Worm (Caenorhabditis elegans) whole organism, late embryonic: ENCODE results near the gene pch-2.

Source experiments
- C08G9.2 ChIP-seq: sonication (generic microtip); optimal IDR thresholded peaks from 2 replicates; lab custom pipeline; 2016; ENCODE audit warnings: mild to moderate bottlenecking, missing genetic modification characterization, moderate library complexity, missing compliant biosample characterization
- C38D4.7 ChIP-seq: fragments of 200-800 bp; sonication (Bioruptor generic); optimal IDR thresholded peaks from 2 replicates; lab custom pipeline; 2018; ENCODE audit warnings: mild to moderate bottlenecking, missing genetic modification characterization, moderate library complexity, missing compliant biosample characterization
- F13H6.1 ChIP-seq: sonication (generic microtip); optimal IDR thresholded peaks from 2 replicates; lab custom pipeline; 2016; ENCODE audit warnings: missing genetic modification characterization, missing compliant biosample characterization
- K09A11.1 ChIP-seq: sonication (generic microtip); optimal IDR thresholded peaks from 2 replicates; lab custom pipeline; 2017; ENCODE audit warnings: antibody characterized with exemption, mild to moderate bottlenecking, missing genetic modification characterization, missing compliant biosample characterization; ENCODE audit not compliant: insufficient read depth
- Y22D7AL.16 ChIP-seq: sonication (generic microtip); optimal IDR thresholded peaks from 2 replicates; lab custom pipeline; 2016; ENCODE audit warnings: missing genetic modification characterization, missing compliant biosample characterization
- ahr-1 ChIP-seq: sonication (generic microtip); optimal IDR thresholded peaks from 2 replicates; lab custom pipeline; 2016; ENCODE audit warnings: missing genetic modification characterization, missing compliant biosample characterization
- ama-1 ChIP-seq: fragments of 150-350 bp; optimal IDR thresholded peaks from 2 replicates; lab custom pipeline; 2014
- ceh-14 ChIP-seq: sonication (generic microtip); optimal IDR thresholded peaks from 2 replicates; lab custom pipeline; 2016; ENCODE audit warnings: missing genotype, missing genetic modification characterization, missing compliant biosample characterization
- ceh-18 ChIP-seq: sonication (generic microtip); optimal IDR thresholded peaks from 2 replicates; lab custom pipeline; 2016; ENCODE audit warnings: missing genetic modification characterization, missing compliant biosample characterization
- ceh-2 ChIP-seq: sonication (generic microtip); optimal IDR thresholded peaks from 2 replicates; lab custom pipeline; 2016; ENCODE audit warnings: missing genotype, missing genetic modification characterization, missing compliant biosample characterization
- ceh-30 ChIP-seq: fragments of 150-350 bp; optimal IDR thresholded peaks from 2 replicates; lab custom pipeline; 2014; ENCODE audit warnings: missing biosample characterization, missing genetic modification characterization
- ceh-31 ChIP-seq: sonication (generic microtip); optimal IDR thresholded peaks from 2 replicates; lab custom pipeline; 2016; ENCODE audit warnings: missing genetic modification characterization, missing compliant biosample characterization
- ceh-34 ChIP-seq: sonication (generic microtip); optimal IDR thresholded peaks from 2 replicates; lab custom pipeline; 2016; ENCODE audit warnings: mild to moderate bottlenecking, missing genetic modification characterization, missing compliant biosample characterization
- ceh-48 ChIP-seq: sonication (generic microtip); optimal IDR thresholded peaks from 2 replicates; lab custom pipeline; 2016; ENCODE audit warnings: missing genetic modification characterization, inconsistent platforms, missing compliant biosample characterization
- ceh-6 ChIP-seq: fragments of 200-800 bp; sonication (Bioruptor generic); optimal IDR thresholded peaks from 2 replicates; lab custom pipeline; 2018; ENCODE audit warnings: mild to moderate bottlenecking, missing genetic modification characterization, missing compliant biosample characterization
- che-1 ChIP-seq: sonication (generic microtip); optimal IDR thresholded peaks from 2 replicates; lab custom pipeline; 2016; ENCODE audit warnings: mild to moderate bottlenecking, missing genetic modification characterization, missing compliant biosample characterization
- dmd-4 ChIP-seq: sonication (generic microtip); optimal IDR thresholded peaks from 2 replicates; lab custom pipeline; 2016; ENCODE audit warnings: borderline replicate concordance, missing genetic modification characterization, missing compliant biosample characterization
- dve-1 ChIP-seq: sonication (generic microtip); optimal IDR thresholded peaks from 2 replicates; lab custom pipeline; 2017; ENCODE audit warnings: antibody characterized with exemption, mild to moderate bottlenecking, missing genetic modification characterization, missing compliant biosample characterization
- elt-2 ChIP-seq: sonication (generic microtip); optimal IDR thresholded peaks from 2 replicates; lab custom pipeline; 2016; ENCODE audit warnings: missing genetic modification reagents, missing genetic modification characterization, missing compliant biosample characterization
- elt-4 ChIP-seq: sonication (generic microtip); optimal IDR thresholded peaks from 2 replicates; lab custom pipeline; 2016; ENCODE audit warnings: missing genetic modification characterization, missing compliant biosample characterization
- ets-4 ChIP-seq: sonication (generic microtip); optimal IDR thresholded peaks from 2 replicates; lab custom pipeline; 2016; ENCODE audit warnings: missing genetic modification characterization, missing compliant biosample characterization
- fax-1 ChIP-seq: sonication (generic microtip); optimal IDR thresholded peaks from 2 replicates; lab custom pipeline; 2016; ENCODE audit warnings: missing genotype, missing genetic modification characterization, missing compliant biosample characterization
- fkh-10 ChIP-seq: fragments of 150-350 bp; optimal IDR thresholded peaks from 2 replicates; lab custom pipeline; 2014; ENCODE audit warnings: missing biosample characterization, missing genetic modification reagents, missing genetic modification characterization
- fkh-6 ChIP-seq: sonication (generic microtip); optimal IDR thresholded peaks from 2 replicates; lab custom pipeline; 2016; ENCODE audit warnings: missing genetic modification characterization, missing compliant biosample characterization
- gmeb-2 ChIP-seq: sonication (generic microtip); optimal IDR thresholded peaks from 2 replicates; lab custom pipeline; 2016; ENCODE audit warnings: missing genetic modification characterization, inconsistent platforms, missing compliant biosample characterization
- hlh-13 ChIP-seq: fragments of 200-800 bp; sonication (Bioruptor generic); optimal IDR thresholded peaks from 2 replicates; lab custom pipeline; 2018; ENCODE audit warnings: mild to moderate bottlenecking, missing genetic modification characterization, missing compliant biosample characterization
- hlh-6 ChIP-seq: sonication (generic microtip); optimal IDR thresholded peaks from 2 replicates; lab custom pipeline; 2016; ENCODE audit warnings: missing genotype, missing genetic modification characterization, missing compliant biosample characterization
- lim-6 ChIP-seq: sonication (generic microtip); optimal IDR thresholded peaks from 2 replicates; lab custom pipeline; 2016; ENCODE audit warnings: missing genetic modification characterization, missing compliant biosample characterization
- lin-11 ChIP-seq: fragments of 200-800 bp; sonication (Bioruptor generic); optimal IDR thresholded peaks from 2 replicates; lab custom pipeline; 2018; ENCODE audit warnings: mild to moderate bottlenecking, missing genetic modification characterization, missing compliant biosample characterization
- mec-3 ChIP-seq: sonication (generic microtip); optimal IDR thresholded peaks from 2 replicates; lab custom pipeline; 2016; ENCODE audit warnings: borderline replicate concordance, missing genetic modification characterization, missing compliant biosample characterization
- nfya-1 ChIP-seq: sonication (generic microtip); optimal IDR thresholded peaks from 2 replicates; lab custom pipeline; 2017; ENCODE audit warnings: missing genetic modification characterization, mild to moderate bottlenecking, missing compliant biosample characterization, antibody characterized with exemption, moderate library complexity
- nhr-11 ChIP-seq: fragments of 150-350 bp; optimal IDR thresholded peaks from 2 replicates; lab custom pipeline; 2014; ENCODE audit warnings: missing biosample characterization, missing genetic modification characterization
- nhr-232 ChIP-seq: sonication (generic microtip); optimal IDR thresholded peaks from 2 replicates; lab custom pipeline; 2016; ENCODE audit warnings: missing genetic modification characterization, missing compliant biosample characterization
- odd-2 ChIP-seq: sonication (generic microtip); optimal IDR thresholded peaks from 2 replicates; lab custom pipeline; 2017; ENCODE audit warnings: antibody characterized with exemption, mild to moderate bottlenecking, missing genetic modification characterization, missing compliant biosample characterization
- pag-3 ChIP-seq: sonication (generic microtip); optimal IDR thresholded peaks from 2 replicates; lab custom pipeline; 2016; ENCODE audit warnings: missing compliant biosample characterization, missing genetic modification characterization, borderline replicate concordance
- pat-9 ChIP-seq: fragments of 200-800 bp; sonication (Bioruptor generic); optimal IDR thresholded peaks from 2 replicates; lab custom pipeline; 2018; ENCODE audit warnings: mild to moderate bottlenecking, missing genetic modification characterization, moderate library complexity, missing compliant biosample characterization
- pax-1 ChIP-seq: fragments of 150-350 bp; optimal IDR thresholded peaks from 2 replicates; lab custom pipeline; 2014; ENCODE audit warnings: missing biosample characterization, missing genetic modification characterization
- pqm-1 ChIP-seq: sonication (generic microtip); optimal IDR thresholded peaks from 2 replicates; lab custom pipeline; 2016; ENCODE audit warnings: missing genetic modification characterization, missing compliant biosample characterization
- ref-2 ChIP-seq: sonication (generic microtip); optimal IDR thresholded peaks from 2 replicates; lab custom pipeline; 2016; ENCODE audit warnings: missing genetic modification characterization, missing compliant biosample characterization
- rnt-1 ChIP-seq: sonication (generic microtip); optimal IDR thresholded peaks from 2 replicates; lab custom pipeline; 2016; ENCODE audit warnings: missing genetic modification characterization, missing compliant biosample characterization
- syd-9 ChIP-seq: sonication (generic microtip); optimal IDR thresholded peaks from 2 replicates; lab custom pipeline; 2016; ENCODE audit warnings: mild to moderate bottlenecking, missing genetic modification characterization, moderate library complexity, missing compliant biosample characterization
- tbx-2 ChIP-seq: sonication (generic microtip); optimal IDR thresholded peaks from 2 replicates; lab custom pipeline; 2016; ENCODE audit warnings: missing genetic modification characterization, missing compliant biosample characterization
- tbx-7 ChIP-seq: sonication (generic microtip); optimal IDR thresholded peaks from 2 replicates; lab custom pipeline; 2016; ENCODE audit warnings: missing genotype, missing genetic modification characterization, missing compliant biosample characterization
- unc-3 ChIP-seq, 2 experiments: fragments of 200-800 bp in 1 of 2; sonication (Bioruptor generic) in 1 of 2; sonication (generic microtip) in 1 of 2; conservative IDR thresholded peaks in 1 of 2; optimal IDR thresholded peaks in 1 of 2; 2 replicates each; pipeline versions ENCODE4 v1.3.6 to Lab custom; 2016 to 2022; ENCODE audit warnings: missing compliant biosample characterization in 2 of 2, missing genetic modification characterization in 2 of 2, missing genetic modification reagents in 1 of 2
- unc-42 ChIP-seq: sonication (generic microtip); optimal IDR thresholded peaks from 2 replicates; lab custom pipeline; 2016; ENCODE audit warnings: missing genotype, missing genetic modification characterization, missing compliant biosample characterization
- unc-55 ChIP-seq: sonication (generic microtip); optimal IDR thresholded peaks from 2 replicates; lab custom pipeline; 2017; ENCODE audit warnings: missing biosample characterization, missing genetic modification reagents, missing genetic modification characterization
- unc-86 ChIP-seq: sonication (generic microtip); optimal IDR thresholded peaks from 2 replicates; lab custom pipeline; 2016; ENCODE audit warnings: missing genetic modification characterization, missing compliant biosample characterization
- zip-5 ChIP-seq: sonication (generic microtip); optimal IDR thresholded peaks from 2 replicates; lab custom pipeline; 2016; ENCODE audit warnings: missing genetic modification characterization, missing compliant biosample characterization
- ztf-16 ChIP-seq: sonication (generic microtip); optimal IDR thresholded peaks from 2 replicates; lab custom pipeline; 2017; ENCODE audit warnings: missing genetic modification characterization, missing compliant biosample characterization

pch-2 gene

ce11 chrII:8135953-8136352 is 22.2 kb upstream of the pch-2 start:
- TF ChIP-seq ceh-31 (no peak), ahr-1 (tag; lab: Kevin White, UChicago) (no peak), fkh-10 (GFP tag; lab: Kevin White, UChicago) (no peak), nhr-232 (no peak), tbx-7 (no peak), dve-1 (tag; lab: Kevin White, UChicago) (no peak), pqm-1 (no peak), lin-11 (tag; lab: Kevin White, UChicago) (no peak), syd-9 (no peak), nfya-1 (tag; lab: Kevin White, UChicago) (no peak)

- TF ChIP-seq unc-86 (no peak), che-1 (tag; lab: Kevin White, UChicago) (no peak)
Observed at ce11 chrII:8136818-8137217, 21.3 kb upstream of the pch-2 start, which contains the start of gene ctns-1. TSS of gene ctns-1 (minus strand) at chrII:8136918.

- peak; percentile 64 for TF ChIP-seq ahr-1 (tag; lab: Kevin White, UChicago)
- peak; percentile 87 for TF ChIP-seq tbx-2
- TF ChIP-seq ama-1 (lab: Kevin White, UChicago) = no peak
- no peak for TF ChIP-seq pag-3 (tag; lab: Kevin White, UChicago)
- TF ChIP-seq ceh-6 (GFP tag; lab: Kevin White, UChicago) = no peak
- no peak for TF ChIP-seq C38D4.7 (GFP tag; lab: Kevin White, UChicago)
- no peak for TF ChIP-seq dmd-4 (tag; lab: Kevin White, UChicago)
- TF ChIP-seq pat-9 (tag; lab: Kevin White, UChicago) = no peak
- no peak for TF ChIP-seq fkh-6
- peak; percentile 92 for TF ChIP-seq zip-5 (tag; lab: Kevin White, UChicago)
- peak; percentile 66 for TF ChIP-seq F13H6.1 (tag; lab: Kevin White, UChicago)
- TF ChIP-seq nfya-1 (tag; lab: Kevin White, UChicago) = no peak
- TF ChIP-seq unc-42 (tag; lab: Kevin White, UChicago) = peak; percentile 42
- no peak for TF ChIP-seq ceh-30 (tag; lab: Kevin White, UChicago)
- TF ChIP-seq tbx-7 = peak; percentile 77
- TF ChIP-seq C08G9.2 = peak; percentile 86
- TF ChIP-seq ceh-34 (tag; lab: Kevin White, UChicago) = peak; percentile 19
- peak; percentile 76 for TF ChIP-seq ets-4 (tag; lab: Kevin White, UChicago)
- peak; percentile 64 for TF ChIP-seq rnt-1 (tag; lab: Kevin White, UChicago)
- TF ChIP-seq pqm-1 = peak; percentile 68
- peak; percentile 59 for TF ChIP-seq elt-2 (tag; lab: Kevin White, UChicago)
- no peak for TF ChIP-seq elt-4 (tag; lab: Kevin White, UChicago)
- TF ChIP-seq pax-1 (tag; lab: Kevin White, UChicago) = no peak
- no peak for TF ChIP-seq gmeb-2 (tag; lab: Kevin White, UChicago)
- TF ChIP-seq ceh-18 = no peak
- TF ChIP-seq ceh-14 (tag; lab: Kevin White, UChicago) = peak; percentile 72
- TF ChIP-seq nhr-11 (tag; lab: Kevin White, UChicago) = no peak
- TF ChIP-seq hlh-6 (tag; lab: Kevin White, UChicago) = no peak
- no peak for TF ChIP-seq unc-3 (GFP tag; conservative IDR thresholded peaks at IDR 0.05; lab: Robert Waterston, UW)
- TF ChIP-seq unc-3 (tag; optimal IDR thresholded peaks at IDR 0.05; lab: Kevin White, UChicago) = peak; percentile 28
- no peak for TF ChIP-seq Y22D7AL.16 (tag; lab: Kevin White, UChicago)
- TF ChIP-seq ceh-2 = peak; percentile 81
- no peak for TF ChIP-seq hlh-13
- peak; percentile 71 for TF ChIP-seq mec-3
- peak; percentile 83 for TF ChIP-seq fax-1 (tag; lab: Kevin White, UChicago)
- peak; percentile 93 for TF ChIP-seq ceh-31
- TF ChIP-seq unc-55 (GFP tag; lab: Kevin White, UChicago) = no peak
- peak; percentile 28 for TF ChIP-seq ztf-16 (tag; lab: Kevin White, UChicago)
- peak; percentile 65 for TF ChIP-seq ref-2 (tag; lab: Kevin White, UChicago)
- peak; percentile 79 for TF ChIP-seq lim-6 (tag; lab: Kevin White, UChicago)
- no peak for TF ChIP-seq K09A11.1 (tag; lab: Kevin White, UChicago)
- TF ChIP-seq odd-2 (tag; lab: Kevin White, UChicago) = no peak
- TF ChIP-seq ceh-48 = no peak
- no peak for TF ChIP-seq nhr-232
Observed at ce11 chrII:8137379-8137778, 20.8 kb upstream of the pch-2 start.
